Worm (Caenorhabditis elegans) whole organism, late embryonic: ENCODE measurements around the gene F48G7.4.

Experiments used
- Y22D7AL.16 ChIP-seq: sonication (generic microtip); optimal IDR thresholded peaks from 2 replicates; lab custom pipeline; 2016; ENCODE audit warnings: missing genetic modification characterization, missing compliant biosample characterization
- ama-1 ChIP-seq: fragments of 150-350 bp; optimal IDR thresholded peaks from 2 replicates; lab custom pipeline; 2014
- ceh-24 ChIP-seq: sonication (generic microtip); optimal IDR thresholded peaks from 2 replicates; lab custom pipeline; 2016; ENCODE audit warnings: mild to moderate bottlenecking, missing genetic modification characterization, missing compliant biosample characterization
- ceh-30 ChIP-seq: fragments of 150-350 bp; optimal IDR thresholded peaks from 2 replicates; lab custom pipeline; 2014; ENCODE audit warnings: missing biosample characterization, missing genetic modification characterization
- ceh-31 ChIP-seq: sonication (generic microtip); optimal IDR thresholded peaks from 2 replicates; lab custom pipeline; 2016; ENCODE audit warnings: missing genetic modification characterization, missing compliant biosample characterization
- ceh-34 ChIP-seq: sonication (generic microtip); optimal IDR thresholded peaks from 2 replicates; lab custom pipeline; 2016; ENCODE audit warnings: mild to moderate bottlenecking, missing genetic modification characterization, missing compliant biosample characterization
- ceh-45 ChIP-seq: fragments of 200-800 bp; sonication (Bioruptor generic); IDR thresholded peaks from 2 replicates; pipeline ENCODE4 v1.3.6; 2022; ENCODE audit warnings: missing genetic modification reagents, missing genetic modification characterization, missing compliant biosample characterization
- ceh-6 ChIP-seq: fragments of 200-800 bp; sonication (Bioruptor generic); optimal IDR thresholded peaks from 2 replicates; lab custom pipeline; 2018; ENCODE audit warnings: mild to moderate bottlenecking, missing genetic modification characterization, missing compliant biosample characterization
- ceh-9 ChIP-seq: sonication (generic microtip); optimal IDR thresholded peaks from 2 replicates; lab custom pipeline; 2016; ENCODE audit warnings: mild to moderate bottlenecking, missing genetic modification characterization, inconsistent platforms, missing compliant biosample characterization
- dve-1 ChIP-seq: sonication (generic microtip); optimal IDR thresholded peaks from 2 replicates; lab custom pipeline; 2017; ENCODE audit warnings: antibody characterized with exemption, mild to moderate bottlenecking, missing genetic modification characterization, missing compliant biosample characterization
- elt-4 ChIP-seq: sonication (generic microtip); optimal IDR thresholded peaks from 2 replicates; lab custom pipeline; 2016; ENCODE audit warnings: missing genetic modification characterization, missing compliant biosample characterization
- fax-1 ChIP-seq: sonication (generic microtip); optimal IDR thresholded peaks from 2 replicates; lab custom pipeline; 2016; ENCODE audit warnings: missing genotype, missing genetic modification characterization, missing compliant biosample characterization
- fkh-10 ChIP-seq: fragments of 150-350 bp; optimal IDR thresholded peaks from 2 replicates; lab custom pipeline; 2014; ENCODE audit warnings: missing biosample characterization, missing genetic modification reagents, missing genetic modification characterization
- gmeb-2 ChIP-seq: sonication (generic microtip); optimal IDR thresholded peaks from 2 replicates; lab custom pipeline; 2016; ENCODE audit warnings: missing genetic modification characterization, inconsistent platforms, missing compliant biosample characterization
- hlh-8 ChIP-seq: sonication (generic microtip); optimal IDR thresholded peaks from 2 replicates; lab custom pipeline; 2016; ENCODE audit warnings: missing genotype, missing genetic modification characterization, missing compliant biosample characterization
- lin-11 ChIP-seq: fragments of 200-800 bp; sonication (Bioruptor generic); optimal IDR thresholded peaks from 2 replicates; lab custom pipeline; 2018; ENCODE audit warnings: mild to moderate bottlenecking, missing genetic modification characterization, missing compliant biosample characterization
- nhr-11 ChIP-seq: fragments of 150-350 bp; optimal IDR thresholded peaks from 2 replicates; lab custom pipeline; 2014; ENCODE audit warnings: missing biosample characterization, missing genetic modification characterization
- odd-2 ChIP-seq: sonication (generic microtip); optimal IDR thresholded peaks from 2 replicates; lab custom pipeline; 2017; ENCODE audit warnings: antibody characterized with exemption, mild to moderate bottlenecking, missing genetic modification characterization, missing compliant biosample characterization
- pag-3 ChIP-seq: sonication (generic microtip); optimal IDR thresholded peaks from 2 replicates; lab custom pipeline; 2016; ENCODE audit warnings: missing compliant biosample characterization, missing genetic modification characterization, borderline replicate concordance
- pha-2 ChIP-seq: sonication (generic microtip); optimal IDR thresholded peaks from 2 replicates; lab custom pipeline; 2017; ENCODE audit warnings: mild to moderate bottlenecking, missing genetic modification characterization, missing compliant biosample characterization
- ref-2 ChIP-seq: sonication (generic microtip); optimal IDR thresholded peaks from 2 replicates; lab custom pipeline; 2016; ENCODE audit warnings: missing genetic modification characterization, missing compliant biosample characterization
- rnt-1 ChIP-seq: sonication (generic microtip); optimal IDR thresholded peaks from 2 replicates; lab custom pipeline; 2016; ENCODE audit warnings: missing genetic modification characterization, missing compliant biosample characterization
- sdc-2 ChIP-seq: sonication (generic microtip); optimal IDR thresholded peaks from 2 replicates; lab custom pipeline; 2016; ENCODE audit warnings: missing genotype, missing genetic modification characterization, missing compliant biosample characterization
- sox-4 ChIP-seq: sonication (generic microtip); optimal IDR thresholded peaks from 2 replicates; lab custom pipeline; 2017; ENCODE audit warnings: mild to moderate bottlenecking, missing genetic modification characterization, inconsistent platforms, missing compliant biosample characterization
- tbx-2 ChIP-seq: sonication (generic microtip); optimal IDR thresholded peaks from 2 replicates; lab custom pipeline; 2016; ENCODE audit warnings: missing genetic modification characterization, missing compliant biosample characterization
- unc-3 ChIP-seq, 2 experiments: fragments of 200-800 bp in 1 of 2; sonication (Bioruptor generic) in 1 of 2; sonication (generic microtip) in 1 of 2; conservative IDR thresholded peaks in 1 of 2; optimal IDR thresholded peaks in 1 of 2; 2 replicates each; pipeline versions ENCODE4 v1.3.6 to Lab custom; 2016 to 2022; ENCODE audit warnings: missing compliant biosample characterization in 2 of 2, missing genetic modification characterization in 2 of 2, missing genetic modification reagents in 1 of 2
- unc-42 ChIP-seq: sonication (generic microtip); optimal IDR thresholded peaks from 2 replicates; lab custom pipeline; 2016; ENCODE audit warnings: missing genotype, missing genetic modification characterization, missing compliant biosample characterization
- unc-55 ChIP-seq: sonication (generic microtip); optimal IDR thresholded peaks from 2 replicates; lab custom pipeline; 2017; ENCODE audit warnings: missing biosample characterization, missing genetic modification reagents, missing genetic modification characterization
- ztf-16 ChIP-seq: sonication (generic microtip); optimal IDR thresholded peaks from 2 replicates; lab custom pipeline; 2017; ENCODE audit warnings: missing genetic modification characterization, missing compliant biosample characterization

Gene F48G7.4

DNA sequence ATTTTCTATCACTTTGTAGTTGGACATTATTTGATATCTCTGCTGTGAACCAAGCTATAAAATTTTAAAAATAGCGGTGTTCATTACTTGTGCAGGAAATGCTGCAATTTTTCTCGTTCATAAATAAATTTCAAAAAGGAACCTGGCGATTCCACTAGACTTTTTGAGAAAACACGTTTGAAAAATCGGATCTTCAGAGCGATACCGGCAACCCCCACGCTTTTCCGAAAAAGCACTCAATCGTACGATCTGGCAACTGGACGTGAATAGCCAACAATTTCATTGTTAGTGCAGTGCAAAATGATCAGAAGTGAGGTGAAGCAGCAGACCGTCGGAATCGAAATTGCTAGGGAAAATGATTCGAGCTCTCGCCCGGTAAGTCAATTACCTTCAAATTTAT lies 37.6 kb upstream of the F48G7.4 start, which contains the start of gene nstp-7:
TSS of gene nstp-7 (plus strand) at position 301 of the 400 bp plus-strand sequence.
- TF ChIP-seq rnt-1 = no peak
- TF ChIP-seq fkh-10 (GFP tag; lab: Kevin White, UChicago) = no peak

DNA sequence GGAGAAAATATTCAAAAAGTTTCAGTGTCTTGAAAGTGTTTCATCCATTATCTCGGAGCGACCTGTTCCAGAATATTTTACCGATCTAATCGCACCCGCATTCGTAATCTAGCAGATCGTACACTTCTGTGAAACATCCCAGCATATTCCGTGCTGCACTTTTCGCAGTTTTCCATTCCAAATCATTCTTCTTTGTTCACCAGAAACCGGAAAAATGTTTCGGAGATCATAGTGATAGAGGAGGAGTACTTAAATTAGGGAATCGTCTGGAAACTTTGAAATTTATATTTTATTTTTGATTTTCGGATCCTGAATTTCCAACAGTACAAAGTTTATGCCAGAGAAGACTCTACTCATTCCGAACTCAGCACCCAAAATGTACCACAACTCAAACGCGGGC lies 33.8 kb upstream of the F48G7.4 start, which contains the start of gene K06H6.2:
TSS of gene K06H6.2 (plus strand) at position 301 of the 400 bp plus-strand sequence.
- TF ChIP-seq unc-3 (GFP tag; conservative IDR thresholded peaks at IDR 0.05; lab: Robert Waterston, UW) (no peak), unc-3 (tag; optimal IDR thresholded peaks at IDR 0.05; lab: Kevin White, UChicago) (no peak), ceh-34 (tag; lab: Kevin White, UChicago) (no peak), odd-2 (tag; lab: Kevin White, UChicago) (no peak), ceh-45 (GFP tag; lab: Robert Waterston, UW) (no peak), ama-1 (lab: Kevin White, UChicago) (no peak), sdc-2 (tag; lab: Kevin White, UChicago) (no peak), Y22D7AL.16 (tag; lab: Kevin White, UChicago) (no peak), ceh-31 (no peak)

DNA sequence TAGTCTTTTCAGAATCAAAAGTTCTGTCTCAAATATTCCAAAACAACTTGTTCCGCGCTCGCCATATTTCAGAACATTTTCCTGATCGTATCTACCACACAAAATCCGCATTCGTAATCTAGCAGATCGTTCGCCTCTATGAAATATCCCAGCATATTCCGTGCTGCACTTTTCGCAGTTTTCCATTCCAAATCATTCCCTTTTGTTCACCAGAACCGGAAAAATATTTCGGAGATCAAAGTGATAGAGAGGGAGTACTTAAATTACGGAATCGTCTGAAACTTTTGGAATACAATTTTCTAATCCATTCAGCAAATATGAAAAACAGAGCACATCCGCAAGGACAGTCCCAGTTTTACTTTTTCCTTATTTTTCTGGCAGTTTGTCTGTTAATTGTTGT lies 31.4 kb upstream of the F48G7.4 start, which contains the start of gene K06H6.1:
TSS of gene K06H6.1 (plus strand) at position 301 of the 400 bp plus-strand sequence.
- TF ChIP-seq gmeb-2 (tag; lab: Kevin White, UChicago) (no peak), elt-4 (no peak), ceh-30 (tag; lab: Kevin White, UChicago) (no peak), unc-42 (tag; lab: Kevin White, UChicago) (no peak)

DNA sequence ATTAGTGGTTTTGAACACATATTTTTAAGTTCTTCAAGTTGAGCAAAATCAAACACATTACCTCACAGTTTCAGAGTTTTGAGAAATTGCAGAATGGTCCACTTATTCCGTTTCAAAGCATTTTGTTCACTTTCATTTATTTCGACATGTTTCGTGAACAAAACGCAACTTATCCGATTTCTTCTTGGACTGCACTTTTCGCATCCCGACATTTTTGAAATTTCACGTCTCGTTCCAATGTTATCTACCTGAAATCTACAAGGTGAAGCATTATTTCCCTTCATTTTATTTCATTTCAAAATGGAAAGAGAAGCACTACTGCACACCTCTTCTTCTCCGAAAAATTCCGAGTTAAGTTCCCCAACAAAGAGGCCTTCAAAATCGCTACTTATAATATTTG lies 29.1 kb upstream of the F48G7.4 start, which contains the start of gene ZK488.6:
TSS of gene ZK488.6 (plus strand) at position 301 of the 400 bp plus-strand sequence.
- no peak for TF ChIP-seq dve-1
- no peak for TF ChIP-seq Y22D7AL.16 (tag; lab: Kevin White, UChicago)
- no peak for TF ChIP-seq unc-55 (GFP tag; lab: Kevin White, UChicago)
- no peak for TF ChIP-seq gmeb-2 (tag; lab: Kevin White, UChicago)
- no peak for TF ChIP-seq unc-3 (GFP tag; conservative IDR thresholded peaks at IDR 0.05; lab: Robert Waterston, UW)
- TF ChIP-seq unc-3 (tag; optimal IDR thresholded peaks at IDR 0.05; lab: Kevin White, UChicago) = no peak
- no peak for TF ChIP-seq elt-4
- no peak for TF ChIP-seq hlh-8
- TF ChIP-seq tbx-2 (tag; lab: Kevin White, UChicago) = no peak
- no peak for TF ChIP-seq ceh-24
- no peak for TF ChIP-seq ztf-16 (tag; lab: Kevin White, UChicago)
- no peak for TF ChIP-seq ceh-30 (tag; lab: Kevin White, UChicago)
- no peak for TF ChIP-seq nhr-11 (tag; lab: Kevin White, UChicago)
- TF ChIP-seq ceh-9 (tag; lab: Kevin White, UChicago) = no peak
- no peak for TF ChIP-seq fkh-10 (GFP tag; lab: Kevin White, UChicago)

DNA sequence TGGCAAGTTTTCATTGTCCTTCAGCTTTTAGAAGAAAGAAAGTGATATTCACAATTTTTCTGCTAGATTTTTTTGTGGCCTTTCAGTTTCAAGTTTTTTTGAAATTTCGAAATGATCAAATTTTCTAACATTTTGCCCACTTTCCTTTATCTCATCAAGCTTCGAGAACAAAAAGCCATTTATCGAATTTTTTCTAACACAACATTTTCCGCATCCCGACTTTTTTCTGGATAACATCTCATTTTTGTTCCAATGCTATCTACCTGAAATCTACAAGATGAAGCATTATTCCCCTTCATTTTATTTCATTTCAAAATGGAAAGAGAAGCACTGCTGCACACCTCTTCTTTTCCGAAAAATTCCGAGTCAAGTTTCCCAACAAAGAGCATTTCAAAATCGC lies 26.3 kb upstream of the F48G7.4 start, which contains the start of gene ZK488.5:
TSS of gene ZK488.5 (plus strand) at position 301 of the 400 bp plus-strand sequence.
- TF ChIP-seq fax-1 (tag; lab: Kevin White, UChicago) (no peak), ama-1 (lab: Kevin White, UChicago) (no peak), ref-2 (tag; lab: Kevin White, UChicago) (no peak), pha-2 (tag; lab: Kevin White, UChicago) (no peak)

DNA sequence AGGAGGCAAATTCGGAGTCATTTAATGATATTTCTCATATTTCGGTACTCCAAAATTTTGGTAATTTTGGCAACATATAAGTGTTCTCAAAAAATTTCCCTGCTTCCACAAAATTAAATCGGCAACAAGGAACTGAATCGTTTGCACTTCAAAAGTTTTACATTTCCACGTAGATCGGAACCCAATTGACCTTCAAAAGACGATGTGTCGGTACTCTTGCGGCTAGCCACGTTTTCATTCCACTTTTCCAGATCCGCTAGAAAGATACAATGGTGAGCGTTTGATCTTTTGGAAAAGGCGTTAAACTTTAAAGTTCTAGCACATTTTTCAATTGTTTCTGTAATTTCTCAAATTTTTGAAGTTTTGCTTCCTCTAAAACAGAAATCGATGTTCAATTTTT lies 22.3 kb upstream of the F48G7.4 start:
- no peak for TF ChIP-seq sox-4 (tag; lab: Kevin White, UChicago)
- TF ChIP-seq fax-1 (tag; lab: Kevin White, UChicago) = no peak
- TF ChIP-seq pag-3 (tag; lab: Kevin White, UChicago) = no peak

DNA sequence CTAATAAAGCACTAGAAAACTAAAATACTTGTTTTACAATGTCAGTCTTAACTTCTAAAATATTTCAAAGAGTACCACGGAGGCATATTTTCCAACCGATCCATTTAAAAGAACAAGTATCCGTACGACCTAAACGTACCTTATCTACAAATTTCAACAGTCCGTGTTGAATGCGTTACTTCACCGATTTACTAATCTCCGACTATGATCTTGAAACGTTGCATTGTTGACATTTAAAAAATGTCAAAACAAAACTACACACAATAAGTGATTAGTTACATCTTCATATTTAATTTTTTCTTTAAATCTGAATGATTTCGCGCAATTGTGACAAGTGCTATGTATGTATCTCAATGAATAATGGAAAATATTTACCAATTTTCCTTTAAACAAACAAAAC lies 21.4 kb upstream of the F48G7.4 start:
- TF ChIP-seq lin-11 (tag; lab: Kevin White, UChicago) (no peak), pag-3 (tag; lab: Kevin White, UChicago) (no peak), ceh-6 (GFP tag; lab: Kevin White, UChicago) (no peak)
- TF ChIP-seq, all 69 proteins: peak for 0
